Fruit fly (Drosophila melanogaster) whole organism, embryonic: ENCODE results near the gene pim.
A peak's percentile ranks its signal among the peaks of the same experiment; 100 is the strongest.

ENCODE experiments used
- CG10147 ChIP-seq: fragments of 200-800 bp; sonication (Bioruptor generic); optimal IDR thresholded peaks from 2 replicates; lab custom pipeline; 2019; ENCODE audit warnings: missing biosample characterization, mild to moderate bottlenecking, missing genetic modification characterization, moderate library complexity
- CG1024 ChIP-seq: fragments of 200-800 bp; sonication (Bioruptor generic); IDR thresholded peaks from 2 replicates; pipeline ENCODE4 v1.3.6; 2022; ENCODE audit warnings: missing biosample characterization, missing genetic modification characterization
- CG10321 ChIP-seq: fragments of 200-800 bp; sonication (Bioruptor generic); IDR thresholded peaks from 2 replicates; pipeline ENCODE4 v1.3.6; 2022; ENCODE audit warnings: missing biosample characterization, missing genetic modification characterization
- CG15479 ChIP-seq: fragments of 200-800 bp; sonication (Bioruptor generic); optimal IDR thresholded peaks from 3 replicates; lab custom pipeline; 2019; ENCODE audit warnings: missing biosample characterization, mild to moderate bottlenecking, missing genetic modification characterization, moderate library complexity
- CG17328 ChIP-seq: fragments of 200-800 bp; sonication (Bioruptor generic); IDR thresholded peaks from 2 replicates; pipeline ENCODE4 v1.3.6; 2022; ENCODE audit warnings: missing biosample characterization, missing genetic modification characterization
- CG2120 ChIP-seq: fragments of 200-800 bp; sonication (Bioruptor generic); optimal IDR thresholded peaks from 3 replicates; lab custom pipeline; 2016; ENCODE audit warnings: missing biosample characterization, missing genetic modification characterization
- CG30020 ChIP-seq: fragments of 200-800 bp; optimal IDR thresholded peaks from 2 replicates; lab custom pipeline; 2019; ENCODE audit warnings: missing biosample characterization, mild to moderate bottlenecking, missing genetic modification characterization, moderate library complexity
- CG31441 ChIP-seq: fragments of 200-800 bp; sonication (Bioruptor generic); IDR thresholded peaks from 2 replicates; pipeline ENCODE4 v1.3.6; 2022; ENCODE audit warnings: missing biosample characterization, missing genetic modification characterization
- CG3995 ChIP-seq: fragments of 200-800 bp; sonication (Bioruptor generic); optimal IDR thresholded peaks from 3 replicates; lab custom pipeline; 2016; ENCODE audit warnings: missing biosample characterization, missing genetic modification characterization
- CG4282 ChIP-seq: fragments of 200-800 bp; sonication (Bioruptor generic); optimal IDR thresholded peaks from 2 replicates; lab custom pipeline; 2016; ENCODE audit warnings: missing biosample characterization, missing genetic modification characterization
- CG8359 ChIP-seq: fragments of 200-800 bp; sonication (Bioruptor generic); optimal IDR thresholded peaks from 2 replicates; lab custom pipeline; 2017; ENCODE audit warnings: missing biosample characterization, mild to moderate bottlenecking, missing genetic modification characterization, borderline replicate concordance
- CG9609 ChIP-seq: fragments of 200-800 bp; sonication (Bioruptor generic); optimal IDR thresholded peaks from 3 replicates; lab custom pipeline; 2016; ENCODE audit warnings: missing biosample characterization, missing genetic modification characterization
- CTCF ChIP-seq: fragments of 200-800 bp; sonication (Bioruptor generic); optimal IDR thresholded peaks from 2 replicates; lab custom pipeline; 2017; ENCODE audit warnings: missing biosample characterization, mild to moderate bottlenecking, missing genetic modification characterization, moderate library complexity
- Dp ChIP-seq: fragments of 200-800 bp; sonication (Bioruptor generic); optimal IDR thresholded peaks from 2 replicates; lab custom pipeline; 2018; ENCODE audit warnings: missing biosample characterization, mild to moderate bottlenecking, missing genetic modification characterization, moderate library complexity
- Fer1 ChIP-seq: fragments of 200-800 bp; sonication (Bioruptor generic); optimal IDR thresholded peaks from 2 replicates; lab custom pipeline; 2017; ENCODE audit warnings: missing biosample characterization, mild to moderate bottlenecking, missing genetic modification characterization
- HLH4C ChIP-seq: fragments of 200-800 bp; sonication (Bioruptor generic); IDR thresholded peaks from 3 replicates; pipeline ENCODE4 v1.3.6; 2022; ENCODE audit warnings: missing biosample characterization, missing genetic modification characterization; ENCODE audit not compliant: partially characterized antibody
- HLHmδ ChIP-seq: fragments of 200-800 bp; sonication (Bioruptor generic); optimal IDR thresholded peaks from 2 replicates; lab custom pipeline; 2018; ENCODE audit warnings: missing biosample characterization, mild to moderate bottlenecking, missing genetic modification characterization, moderate library complexity
- Jarid2 ChIP-seq: fragments of 200-800 bp; sonication (Bioruptor generic); optimal IDR thresholded peaks from 3 replicates; lab custom pipeline; 2017; ENCODE audit warnings: mild to moderate bottlenecking, missing biosample characterization, missing genetic modification reagents, missing genetic modification characterization
- MESR4 ChIP-seq: fragments of 200-800 bp; sonication (Bioruptor generic); optimal IDR thresholded peaks from 2 replicates; lab custom pipeline; 2018; ENCODE audit warnings: missing biosample characterization, mild to moderate bottlenecking, missing genetic modification characterization, moderate library complexity
- Nf-YC ChIP-seq: fragments of 200-800 bp; optimal IDR thresholded peaks from 3 replicates; lab custom pipeline; 2019; ENCODE audit warnings: missing biosample characterization, mild to moderate bottlenecking, missing genetic modification characterization, moderate library complexity
- NfI ChIP-seq: fragments of 200-800 bp; sonication (Bioruptor generic); optimal IDR thresholded peaks from 3 replicates; lab custom pipeline; 2018; ENCODE audit warnings: missing biosample characterization, mild to moderate bottlenecking, missing genetic modification characterization, moderate library complexity
- Oli ChIP-seq: fragments of 200-800 bp; sonication (Bioruptor generic); optimal IDR thresholded peaks from 2 replicates; lab custom pipeline; 2018; ENCODE audit warnings: missing biosample characterization, mild to moderate bottlenecking, missing genetic modification characterization, moderate library complexity
- Six4 ChIP-seq: fragments of 200-800 bp; sonication (Bioruptor generic); optimal IDR thresholded peaks from 2 replicates; lab custom pipeline; 2016; ENCODE audit warnings: missing biosample characterization, missing genetic modification characterization
- TFAM ChIP-seq: fragments of 200-800 bp; sonication (Bioruptor generic); optimal IDR thresholded peaks from 2 replicates; lab custom pipeline; 2017; ENCODE audit warnings: missing biosample characterization, missing genetic modification characterization, inconsistent platforms
- Tbp ChIP-seq: fragments of >200 bp; optimal IDR thresholded peaks from 2 replicates; lab custom pipeline; 2018; ENCODE audit warnings: missing biosample characterization, missing genetic modification characterization
- Xrp1 ChIP-seq: fragments of 200-800 bp; sonication (Bioruptor generic); IDR thresholded peaks from 2 replicates; pipeline ENCODE4 v1.3.6; 2022; ENCODE audit warnings: missing biosample characterization, missing genetic modification characterization
- YL-1 ChIP-seq: fragments of 200-800 bp; sonication (Bioruptor generic); optimal IDR thresholded peaks from 3 replicates; lab custom pipeline; 2017; ENCODE audit warnings: missing biosample characterization, mild to moderate bottlenecking, missing genetic modification characterization
- ap ChIP-seq: fragments of 200-800 bp; sonication (Bioruptor generic); IDR thresholded peaks from 2 replicates; pipeline ENCODE4 v1.3.6; 2022; ENCODE audit warnings: missing biosample characterization, missing genetic modification characterization
- ase ChIP-seq: fragments of 200-800 bp; sonication (Bioruptor generic); IDR thresholded peaks from 3 replicates; pipeline ENCODE4 v1.3.6; 2022; ENCODE audit warnings: missing biosample characterization, missing genetic modification characterization
- ash1 ChIP-seq: fragments of 200-800 bp; sonication (Bioruptor generic); optimal IDR thresholded peaks from 2 replicates; lab custom pipeline; 2018; ENCODE audit warnings: missing biosample characterization, mild to moderate bottlenecking, missing genetic modification characterization
- bcd ChIP-seq: fragments of 200-800 bp; sonication (Bioruptor generic); optimal IDR thresholded peaks from 2 replicates; lab custom pipeline; 2017; ENCODE audit warnings: missing biosample characterization, mild to moderate bottlenecking, missing genetic modification characterization
- chif ChIP-seq, 2 experiments: fragments of 200-800 bp; sonication (Bioruptor generic); optimal IDR thresholded peaks; 3 replicates each; lab custom pipeline; 2016; ENCODE audit warnings: missing biosample characterization in 2 of 2, missing genetic modification characterization in 2 of 2
- croc ChIP-seq: fragments of 200-800 bp; sonication (Bioruptor generic); conservative IDR thresholded peaks from 3 replicates; pipeline ENCODE4 v1.3.6; 2022; ENCODE audit warnings: missing biosample characterization, missing genetic modification characterization
- da ChIP-seq: fragments of 200-800 bp; sonication (Bioruptor generic); optimal IDR thresholded peaks from 2 replicates; lab custom pipeline; 2016; ENCODE audit warnings: missing biosample characterization, missing genetic modification characterization
- fd64A ChIP-seq: fragments of 200-800 bp; sonication (Bioruptor generic); optimal IDR thresholded peaks from 3 replicates; lab custom pipeline; 2018; ENCODE audit warnings: missing biosample characterization, mild to moderate bottlenecking, missing genetic modification characterization
- fru ChIP-seq: fragments of >200 bp; optimal IDR thresholded peaks from 2 replicates; lab custom pipeline; 2017
- gro ChIP-seq: fragments of 200-800 bp; sonication (Bioruptor generic); optimal IDR thresholded peaks from 2 replicates; lab custom pipeline; 2016; ENCODE audit warnings: missing biosample characterization, missing genetic modification characterization
- inv ChIP-seq: fragments of 200-800 bp; sonication (Bioruptor generic); IDR thresholded peaks from 2 replicates; pipeline ENCODE4 v1.3.6; 2022; ENCODE audit warnings: missing biosample characterization, missing genetic modification characterization; ENCODE audit not compliant: partially characterized antibody
- kah ChIP-seq: fragments of 200-800 bp; sonication (Bioruptor generic); optimal IDR thresholded peaks from 2 replicates; lab custom pipeline; 2018; ENCODE audit warnings: missing biosample characterization, mild to moderate bottlenecking, missing genetic modification characterization
- lilli ChIP-seq: fragments of 200-800 bp; sonication (Bioruptor generic); optimal IDR thresholded peaks from 3 replicates; lab custom pipeline; 2016; ENCODE audit warnings: missing biosample characterization, missing genetic modification characterization
- mam ChIP-seq: fragments of 200-800 bp; sonication (Bioruptor generic); optimal IDR thresholded peaks from 3 replicates; lab custom pipeline; 2016; ENCODE audit warnings: missing biosample characterization, missing genetic modification characterization
- odd ChIP-seq: fragments of 200-800 bp; sonication (Bioruptor generic); optimal IDR thresholded peaks from 2 replicates; lab custom pipeline; 2017; ENCODE audit warnings: missing biosample characterization, mild to moderate bottlenecking, missing genetic modification characterization
- pfk ChIP-seq: fragments of 200-800 bp; sonication (Bioruptor generic); optimal IDR thresholded peaks from 2 replicates; lab custom pipeline; 2018; ENCODE audit warnings: missing biosample characterization, mild to moderate bottlenecking, missing genetic modification characterization, moderate library complexity
- row ChIP-seq: fragments of 200-800 bp; sonication (Bioruptor generic); IDR thresholded peaks from 3 replicates; pipeline ENCODE4 v1.3.6; 2022; ENCODE audit warnings: missing biosample characterization, missing genetic modification characterization
- sens ChIP-seq: fragments of 200-800 bp; sonication (Bioruptor generic); peaks from one replicate; lab custom pipeline; 2016; ENCODE audit warnings: missing biosample characterization, missing genetic modification characterization
- sna ChIP-seq: fragments of 200-800 bp; sonication (Bioruptor generic); IDR thresholded peaks from 2 replicates; pipeline ENCODE4 v1.3.6; 2022; ENCODE audit warnings: missing biosample characterization, missing genetic modification characterization; ENCODE audit not compliant: partially characterized antibody
- stc ChIP-seq: fragments of 200-800 bp; sonication (Bioruptor generic); IDR thresholded peaks from 2 replicates; pipeline ENCODE4 v1.3.6; 2022; ENCODE audit warnings: missing biosample characterization, missing genetic modification characterization
- tna ChIP-seq: fragments of 200-800 bp; sonication (Bioruptor generic); IDR thresholded peaks from 2 replicates; pipeline ENCODE4 v1.3.6; 2022; ENCODE audit warnings: missing biosample characterization, missing genetic modification characterization; ENCODE audit not compliant: partially characterized antibody
- z ChIP-seq: fragments of 200-800 bp; sonication (Bioruptor generic); IDR thresholded peaks from 3 replicates; pipeline ENCODE4 v1.3.6; 2022; ENCODE audit warnings: missing biosample characterization, missing genetic modification characterization
- zen2 ChIP-seq: fragments of 200-800 bp; sonication (Bioruptor generic); IDR thresholded peaks from 3 replicates; pipeline ENCODE4 v1.3.6; 2022; ENCODE audit warnings: missing biosample characterization, missing genetic modification characterization; ENCODE audit not compliant: partially characterized antibody

The pim gene

DNA sequence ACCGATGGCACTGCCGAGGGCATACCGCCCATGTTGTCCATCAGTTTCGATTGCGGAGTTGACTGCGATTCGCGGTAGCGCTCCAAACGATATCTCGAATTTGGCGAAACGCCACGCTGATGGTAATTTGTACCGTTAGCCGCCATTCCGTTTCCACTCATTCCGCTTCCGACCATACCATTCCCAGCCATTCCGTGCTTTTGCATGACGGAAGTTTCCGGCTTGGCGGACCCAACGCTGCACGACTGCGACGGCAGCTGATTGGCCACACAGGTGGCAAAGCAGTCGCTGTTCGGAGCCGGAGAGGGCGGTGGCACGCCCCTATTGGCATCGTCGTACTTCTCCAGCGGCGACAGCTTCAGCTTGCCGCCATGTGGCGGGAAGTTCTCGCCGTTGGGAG lies 9.5 kb downstream of the pim start (continued):
- TF ChIP-seq da (GFP tag; lab: Kevin White, UChicago) (peak; percentile 13), pfk (peak; percentile 86), odd (GFP tag; lab: Kevin White, UChicago) (no peak), chif (GFP tag; optimal IDR thresholded peaks at IDR 0.05; lab: Kevin White, UChicago) (no peak), TFAM (GFP tag; lab: Kevin White, UChicago) (no peak)

DNA sequence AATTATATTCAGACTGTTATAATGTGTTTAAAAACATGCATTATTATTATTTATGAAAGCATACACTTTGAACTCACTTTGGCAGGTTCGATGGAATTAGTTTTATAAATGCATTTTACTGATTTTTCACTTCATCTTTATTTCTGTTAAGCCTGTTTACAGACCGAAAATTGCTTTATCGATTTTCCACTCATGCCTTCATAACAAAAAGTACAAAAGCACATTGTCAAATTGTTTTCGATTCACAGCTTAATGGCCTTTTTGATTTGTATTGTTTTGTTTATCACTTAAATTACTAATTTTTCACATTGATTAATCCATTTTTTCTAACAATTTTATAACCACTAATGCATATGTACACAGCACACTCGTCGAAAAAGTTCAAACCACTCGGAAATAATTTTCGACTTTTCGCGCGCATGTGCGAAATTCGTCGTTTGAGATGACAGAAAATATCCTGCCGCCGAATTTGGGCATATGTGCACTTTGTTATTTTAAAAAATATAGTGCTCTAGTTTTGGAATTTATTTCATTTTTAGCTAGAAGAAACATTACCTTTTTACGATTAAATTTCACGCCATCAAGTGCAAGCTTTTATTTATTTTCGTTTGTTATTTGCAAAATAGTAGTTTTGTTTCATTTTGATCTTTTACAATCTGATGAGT lies 10.9 kb downstream of the pim start, which contains the start of gene rho-5:
rho-5 (minus strand) TSS at position 296 of the 665 bp plus-strand sequence.
- TF ChIP-seq CTCF (no peak), HLHmδ (GFP tag; lab: Kevin White, UChicago) (no peak), CG17328 (0 out of 2 replicates have a peak, but pooled peaks have one; percentile 28), stc (no peak), MESR4 (GFP tag; lab: Kevin White, UChicago) (peak; percentile 7), ap (no peak), mam (peak; percentile 5), CG2120 (GFP tag; lab: Kevin White, UChicago) (peak; percentile 50), inv (GFP tag; lab: Robert Waterston, UW) (no peak), CG9609 (GFP tag; lab: Kevin White, UChicago) (no peak), row (GFP tag; lab: Robert Waterston, UW) (peak; percentile 60), lilli (GFP tag; lab: Kevin White, UChicago) (peak; percentile 15), sna (no peak), Xrp1 (GFP tag; lab: Robert Waterston, UW) (no peak), CG3995 (no peak), gro (GFP tag; lab: Kevin White, UChicago) (peak; percentile 6), NfI (no peak), bcd (GFP tag; lab: Kevin White, UChicago) (no peak), sens (GFP tag; lab: Kevin White, UChicago) (peak; percentile 53), kah (GFP tag; lab: Kevin White, UChicago) (no peak), CG15479 (no peak), CG10321 (GFP tag; lab: Robert Waterston, UW) (no peak), ase (GFP tag; lab: Robert Waterston, UW) (no peak), CG8359 (GFP tag; lab: Kevin White, UChicago) (no peak), fru (no peak), Six4 (GFP tag; lab: Kevin White, UChicago) (no peak), Nf-YC (tag; lab: Kevin White, UChicago) (no peak), Dp (no peak), Fer1 (GFP tag; lab: Kevin White, UChicago) (no peak), YL-1 (GFP tag; lab: Kevin White, UChicago) (no peak), fd64A (GFP tag; lab: Kevin White, UChicago) (no peak), CG10147 (GFP tag; lab: Kevin White, UChicago) (no peak), croc (no peak), CG31441 (no peak), HLH4C (GFP tag; lab: Robert Waterston, UW) (no peak), CG1024 (GFP tag; lab: Robert Waterston, UW) (no peak), z (no peak), CG30020 (tag; lab: Kevin White, UChicago) (peak; percentile 13), zen2 (GFP tag; lab: Robert Waterston, UW) (no peak), ash1 (no peak), Jarid2 (no peak), Oli (tag; lab: Kevin White, UChicago) (no peak), tna (GFP tag; lab: Robert Waterston, UW) (no peak), CG4282 (GFP tag; lab: Kevin White, UChicago) (no peak), Tbp (GFP tag; lab: Kevin White, UChicago) (no peak)
